Worm (Caenorhabditis elegans): ENCODE measurements around the gene dlc-1.

Gene dlc-1

DNA sequence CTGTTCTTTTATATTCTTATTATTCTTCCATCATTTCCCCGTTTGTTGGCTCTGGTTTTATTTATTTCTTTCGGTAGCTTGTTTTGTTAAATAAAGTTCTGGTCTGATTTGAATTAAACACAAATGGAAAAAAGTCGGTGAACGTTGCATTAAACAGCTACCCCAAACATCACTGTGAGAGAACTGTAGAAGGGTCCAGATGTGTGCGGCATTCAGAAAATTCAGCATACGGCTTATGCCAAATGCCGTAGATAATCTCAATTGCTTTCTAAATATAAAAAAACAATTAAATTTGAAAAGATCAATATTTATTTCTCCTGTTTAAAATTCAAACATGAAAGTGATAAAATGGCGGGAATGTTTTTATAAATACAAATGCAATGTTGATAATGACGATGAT, 23.7 kb downstream of the dlc-1 start:
- TF ChIP-seq ahr-1 (tag; optimal IDR thresholded peaks at IDR 0.05) = no peak
- TF ChIP-seq nhr-232 (tag; optimal IDR thresholded peaks at IDR 0.05) = no peak
- TF ChIP-seq pqm-1 (tag; optimal IDR thresholded peaks at IDR 0.05) = no peak
- TF ChIP-seq ceh-2 (tag; optimal IDR thresholded peaks at IDR 0.05) = no peak
- TF ChIP-seq tbx-2 (tag; optimal IDR thresholded peaks at IDR 0.05) = no peak
- TF ChIP-seq dmd-4 (tag; optimal IDR thresholded peaks at IDR 0.05; ENCODE audit: borderline replicate concordance) = no peak
- TF ChIP-seq sox-4 (tag; optimal IDR thresholded peaks at IDR 0.05) = no peak
- no peak for TF ChIP-seq pha-2 (tag; optimal IDR thresholded peaks at IDR 0.05)
- no peak for TF ChIP-seq T23F11.4 (GFP tag; optimal IDR thresholded peaks at IDR 0.05)
- TF ChIP-seq F13H6.1 (tag; optimal IDR thresholded peaks at IDR 0.05) = no peak
- TF ChIP-seq ttx-3 (tag; optimal IDR thresholded peaks at IDR 0.05) = no peak
- TF ChIP-seq gmeb-2 (tag; optimal IDR thresholded peaks at IDR 0.05) = no peak
- TF ChIP-seq odd-2 (tag; optimal IDR thresholded peaks at IDR 0.05) = no peak
- no peak for TF ChIP-seq hlh-13 (GFP tag; optimal IDR thresholded peaks at IDR 0.05)
- TF ChIP-seq eyg-1 (tag; optimal IDR thresholded peaks at IDR 0.05) = no peak
- no peak for TF ChIP-seq ceh-19 (GFP tag; optimal IDR thresholded peaks at IDR 0.05)
- TF ChIP-seq ceh-18 (tag; optimal IDR thresholded peaks at IDR 0.05) = no peak
- TF ChIP-seq ets-4 (tag; optimal IDR thresholded peaks at IDR 0.05) = no peak

DNA sequence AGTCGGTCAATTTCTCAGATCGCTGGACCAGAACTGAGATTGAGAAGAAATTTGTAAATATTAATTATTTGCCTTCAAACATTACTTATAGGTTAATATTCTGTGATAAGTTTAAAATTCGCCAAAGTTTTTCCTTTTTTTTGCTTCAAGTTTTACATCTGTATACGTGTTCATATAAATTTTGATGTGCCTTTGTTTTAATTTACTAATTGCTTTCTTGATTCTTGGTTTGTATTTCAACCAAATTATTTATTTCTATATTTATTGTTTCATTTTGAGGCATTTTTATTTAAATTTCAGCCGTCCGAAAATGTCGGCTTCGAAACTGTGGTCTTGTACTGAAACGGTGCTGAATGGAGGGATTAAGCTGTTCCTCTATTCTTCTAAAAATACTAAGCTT, 27.3 kb downstream of the dlc-1 start, which contains the start of gene C05D11.1:
TSS of gene C05D11.1 (plus strand) at position 301 of the 400 bp plus-strand sequence.
- TF ChIP-seq rnt-1 (tag; optimal IDR thresholded peaks at IDR 0.05) (no peak), madf-2 (tag; optimal IDR thresholded peaks at IDR 0.05) (no peak), lin-11 (tag; optimal IDR thresholded peaks at IDR 0.05) (no peak), ceh-24 (tag; optimal IDR thresholded peaks at IDR 0.05) (no peak), eyg-1 (tag; optimal IDR thresholded peaks at IDR 0.05) (no peak), C08G9.2 (tag; optimal IDR thresholded peaks at IDR 0.05) (no peak), fkh-10 (GFP tag; optimal IDR thresholded peaks at IDR 0.05) (no peak), odd-2 (tag; optimal IDR thresholded peaks at IDR 0.05) (no peak), ceh-18 (tag; optimal IDR thresholded peaks at IDR 0.05) (no peak), nhr-11 (tag; optimal IDR thresholded peaks at IDR 0.05) (no peak), C38D4.7 (GFP tag; optimal IDR thresholded peaks at IDR 0.05) (no peak), ceh-34 (tag; optimal IDR thresholded peaks at IDR 0.05) (no peak), che-1 (tag; optimal IDR thresholded peaks at IDR 0.05) (no peak), hlh-30 (tag; optimal IDR thresholded peaks at IDR 0.05; ENCODE audit: insufficient read depth) (no peak), pha-2 (tag; optimal IDR thresholded peaks at IDR 0.05) (no peak), Y22D7AL.16 (tag; optimal IDR thresholded peaks at IDR 0.05) (no peak), syd-9 (tag; optimal IDR thresholded peaks at IDR 0.05) (no peak), tbx-7 (tag; optimal IDR thresholded peaks at IDR 0.05) (no peak), hlh-8 (tag; optimal IDR thresholded peaks at IDR 0.05) (no peak)

DNA sequence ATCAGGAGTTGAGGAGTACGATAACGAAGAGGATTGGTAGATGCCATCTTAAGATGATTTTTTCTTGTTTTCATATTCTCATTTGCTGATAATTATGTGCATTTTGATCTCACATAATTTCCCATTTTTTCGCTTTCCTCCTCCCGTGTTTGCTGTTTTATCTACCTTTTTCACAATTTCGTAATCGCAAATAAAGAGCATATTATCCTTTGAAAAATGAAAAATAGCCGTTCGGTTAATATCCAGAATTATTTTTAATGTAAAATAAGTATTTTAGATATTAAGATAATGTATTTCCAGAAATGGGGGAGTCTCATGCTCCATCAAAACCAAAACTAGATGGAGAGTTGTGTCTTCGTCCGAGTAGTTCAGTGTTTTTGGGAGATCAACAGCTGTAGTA, 30.6 kb downstream of the dlc-1 start, which contains the start of gene vps-16:
TSS of gene vps-16 (plus strand) at position 301 of the 400 bp plus-strand sequence.
- no peak for TF ChIP-seq pag-3 (tag; optimal IDR thresholded peaks at IDR 0.05; ENCODE audit: borderline replicate concordance)
- TF ChIP-seq rnt-1 (tag; optimal IDR thresholded peaks at IDR 0.05) = no peak
- TF ChIP-seq hlh-8 (tag; optimal IDR thresholded peaks at IDR 0.05) = no peak
- TF ChIP-seq unc-55 (GFP tag; optimal IDR thresholded peaks at IDR 0.05) = no peak
- no peak for TF ChIP-seq ceh-19 (GFP tag; optimal IDR thresholded peaks at IDR 0.05)
- no peak for TF ChIP-seq ceh-9 (tag; optimal IDR thresholded peaks at IDR 0.05)
- TF ChIP-seq npax-4 (tag; optimal IDR thresholded peaks at IDR 0.05) = no peak
- TF ChIP-seq nhr-232 (tag; optimal IDR thresholded peaks at IDR 0.05) = no peak
- no peak for TF ChIP-seq fkh-6 (tag; optimal IDR thresholded peaks at IDR 0.05)
- TF ChIP-seq unc-42 (tag; optimal IDR thresholded peaks at IDR 0.05) = no peak
- TF ChIP-seq hlh-6 (tag; optimal IDR thresholded peaks at IDR 0.05) = no peak
- TF ChIP-seq ceh-14 (tag; optimal IDR thresholded peaks at IDR 0.05) = no peak
- no peak for TF ChIP-seq ttx-3 (tag; optimal IDR thresholded peaks at IDR 0.05)
- no peak for TF ChIP-seq ama-1 (optimal IDR thresholded peaks at IDR 0.05)
- TF ChIP-seq mec-3 (tag; optimal IDR thresholded peaks at IDR 0.05; ENCODE audit: borderline replicate concordance) = no peak
- no peak for TF ChIP-seq tbx-2 (tag; optimal IDR thresholded peaks at IDR 0.05)
- no peak for TF ChIP-seq pat-9 (tag; optimal IDR thresholded peaks at IDR 0.05)

All from whole organism, late embryonic.